Fruit fly (Drosophila melanogaster) whole organism, pupa: Measurements from ENCODE around the gene RpL23A.

ENCODE experiments used
- CG10348 ChIP-seq: fragments of 200-800 bp; sonication (Bioruptor generic); IDR thresholded peaks from 2 replicates; pipeline ENCODE4 v1.3.6; 2022; ENCODE audit warnings: missing biosample characterization, missing genetic modification characterization
- CG12605 ChIP-seq: fragments of 200-800 bp; sonication (Bioruptor generic); IDR thresholded peaks from 2 replicates; pipeline ENCODE4 v1.3.6; 2022; ENCODE audit warnings: missing biosample characterization, missing genetic modification characterization
- CG13204 ChIP-seq: fragments of 200-800 bp; sonication (Bioruptor generic); optimal IDR thresholded peaks from 2 replicates; lab custom pipeline; 2018; ENCODE audit warnings: missing biosample characterization, mild to moderate bottlenecking, missing genetic modification characterization, moderate library complexity
- CG14655 ChIP-seq: fragments of 200-800 bp; sonication (Bioruptor generic); optimal IDR thresholded peaks from 3 replicates; lab custom pipeline; 2017; ENCODE audit warnings: mild to moderate bottlenecking, missing biosample characterization, missing genetic modification reagents, missing genetic modification characterization
- CG32121 ChIP-seq: fragments of 200-800 bp; sonication (Bioruptor generic); IDR thresholded peaks from 2 replicates; pipeline ENCODE4 v1.3.6; 2022; ENCODE audit warnings: missing biosample characterization, missing genetic modification characterization
- CG4496 ChIP-seq: fragments of 200-800 bp; sonication (Bioruptor generic); IDR thresholded peaks from 3 replicates; pipeline ENCODE4 v1.3.6; 2022; ENCODE audit warnings: missing biosample characterization, missing genetic modification characterization
- CG9948 ChIP-seq: fragments of 200-800 bp; sonication (Bioruptor generic); optimal IDR thresholded peaks from 2 replicates; lab custom pipeline; 2018; ENCODE audit warnings: missing biosample characterization, mild to moderate bottlenecking, missing genetic modification characterization, moderate library complexity
- EcR ChIP-seq: fragments of 200-800 bp; sonication (Bioruptor generic); optimal IDR thresholded peaks from 3 replicates; lab custom pipeline; 2019; ENCODE audit warnings: missing biosample characterization, missing genetic modification characterization, mild to moderate bottlenecking, moderate library complexity, missing genetic modification reagents
- Ets98B ChIP-seq: fragments of 200-800 bp; sonication (Bioruptor generic); IDR thresholded peaks from 2 replicates; pipeline ENCODE4 v1.3.6; 2022; ENCODE audit warnings: missing biosample characterization, missing genetic modification characterization
- Pif1A ChIP-seq: fragments of 200-800 bp; sonication (Bioruptor generic); optimal IDR thresholded peaks from 3 replicates; lab custom pipeline; 2016; ENCODE audit warnings: missing biosample characterization, missing genetic modification characterization
- Pif1B ChIP-seq: fragments of 200-800 bp; sonication (Bioruptor generic); optimal IDR thresholded peaks from 3 replicates; lab custom pipeline; 2016; ENCODE audit warnings: missing biosample characterization, missing genetic modification characterization
- fd96Ca ChIP-seq: fragments of 200-800 bp; sonication (Bioruptor generic); IDR thresholded peaks from 3 replicates; pipeline ENCODE4 v1.3.6; 2022; ENCODE audit warnings: missing biosample characterization, missing genetic modification characterization
- rn ChIP-seq: fragments of 200-800 bp; sonication (Bioruptor generic); IDR thresholded peaks from 2 replicates; pipeline ENCODE4 v1.3.6; 2022; ENCODE audit warnings: missing biosample characterization, missing genetic modification characterization

- TF ChIP-seq CG9948 (tag; lab: Kevin White, UChicago) (peak; percentile 63), EcR (no peak), fd96Ca (GFP tag; lab: Robert Waterston, UW) (peak; percentile 71; the same call in 2 of the 3 replicates), CG14655 (peak; percentile 57), CG13204 (no peak), CG32121 (GFP tag; lab: Robert Waterston, UW) (no peak), Pif1B (GFP tag; lab: Kevin White, UChicago) (peak; percentile 68), CG4496 (GFP tag; lab: Robert Waterston, UW) (peak; percentile 82), rn (GFP tag; lab: Robert Waterston, UW) (no peak; the same call in 1 of the 2 replicates), CG10348 (GFP tag; lab: Robert Waterston, UW) (no peak), Ets98B (GFP tag; lab: Robert Waterston, UW) (0 out of 2 replicates have a peak, but pooled peaks have one; percentile 21), Pif1A (GFP tag; lab: Kevin White, UChicago) (peak; percentile 66), CG12605 (GFP tag; lab: Robert Waterston, UW) (peak; percentile 77)
Measured at dm6 chr3L:1683091-1683490, 14.6 kb upstream of the RpL23A start.
